Fruit fly (Drosophila melanogaster) whole organism, embryonic: ENCODE measurements around the gene CG18281.

Experiments used
- BtbVII ChIP-seq: fragments of 200-800 bp; sonication (Bioruptor generic); optimal IDR thresholded peaks from 3 replicates; lab custom pipeline; 2017; ENCODE audit warnings: missing biosample characterization, mild to moderate bottlenecking, missing genetic modification characterization
- CG10366 ChIP-seq: fragments of 200-800 bp; sonication (Bioruptor generic); IDR thresholded peaks from 2 replicates; pipeline ENCODE4 v1.3.6; 2022; ENCODE audit warnings: missing biosample characterization, missing genetic modification characterization
- CG13287 ChIP-seq: fragments of 200-800 bp; sonication (Bioruptor generic); IDR thresholded peaks from 2 replicates; pipeline ENCODE4 v1.3.6; 2022; ENCODE audit warnings: missing biosample characterization, missing genetic modification characterization; ENCODE audit not compliant: partially characterized antibody
- CG14860 ChIP-seq: fragments of 200-800 bp; sonication (Bioruptor generic); IDR thresholded peaks from 3 replicates; pipeline ENCODE4 v1.3.6; 2022; ENCODE audit warnings: missing biosample characterization, missing genetic modification characterization; ENCODE audit not compliant: partially characterized antibody
- CG15696 ChIP-seq: fragments of 200-800 bp; sonication (Bioruptor generic); optimal IDR thresholded peaks from 2 replicates; lab custom pipeline; 2019; ENCODE audit warnings: missing biosample characterization, mild to moderate bottlenecking, missing genetic modification characterization, moderate library complexity
- CG1602 ChIP-seq: fragments of 200-800 bp; sonication (Bioruptor generic); optimal IDR thresholded peaks from 3 replicates; lab custom pipeline; 2016; ENCODE audit warnings: missing biosample characterization, missing genetic modification characterization
- CG2202 ChIP-seq: fragments of 200-800 bp; sonication (Bioruptor generic); optimal IDR thresholded peaks from 2 replicates; lab custom pipeline; 2018; ENCODE audit warnings: missing biosample characterization, mild to moderate bottlenecking, missing genetic modification characterization
- CG3407 ChIP-seq: fragments of 200-800 bp; sonication (Bioruptor generic); optimal IDR thresholded peaks from 2 replicates; lab custom pipeline; 2018; ENCODE audit warnings: missing biosample characterization, mild to moderate bottlenecking, missing genetic modification characterization
- CG4730 ChIP-seq: fragments of 200-800 bp; sonication (Bioruptor generic); IDR thresholded peaks from 2 replicates; pipeline ENCODE4 v1.3.6; 2022; ENCODE audit warnings: missing biosample characterization, missing genetic modification characterization
- CG6689 ChIP-seq: fragments of 200-800 bp; sonication (Bioruptor generic); IDR thresholded peaks from 2 replicates; pipeline ENCODE4 v1.3.6; 2022; ENCODE audit warnings: missing biosample characterization, missing genetic modification characterization
- CG7928 ChIP-seq: fragments of 200-800 bp; sonication (Bioruptor generic); optimal IDR thresholded peaks from 2 replicates; lab custom pipeline; 2017; ENCODE audit warnings: missing biosample characterization, mild to moderate bottlenecking, missing genetic modification characterization
- CG8290 ChIP-seq, 3 experiments: fragments of 200-800 bp; sonication (Bioruptor generic); optimal IDR thresholded peaks; 2 replicates each; lab custom pipeline; 2016 to 2019; ENCODE audit warnings: missing biosample characterization in 3 of 3, missing genetic modification characterization in 3 of 3, mild to moderate bottlenecking in 2 of 3, moderate library complexity in 1 of 3
- CG9727 ChIP-seq: fragments of 200-800 bp; sonication (Bioruptor generic); optimal IDR thresholded peaks from 3 replicates; lab custom pipeline; 2017; ENCODE audit warnings: missing biosample characterization, mild to moderate bottlenecking, missing genetic modification characterization
- CG9797 ChIP-seq: fragments of 200-800 bp; sonication (Bioruptor generic); optimal IDR thresholded peaks from 3 replicates; lab custom pipeline; 2018; ENCODE audit warnings: missing biosample characterization, mild to moderate bottlenecking, missing genetic modification characterization
- CG9876 ChIP-seq: fragments of 200-800 bp; sonication (Bioruptor generic); optimal IDR thresholded peaks from 2 replicates; lab custom pipeline; 2016; ENCODE audit warnings: missing biosample characterization, missing genetic modification characterization
- Chrac-16 ChIP-seq: fragments of 200-800 bp; sonication (Bioruptor generic); optimal IDR thresholded peaks from 3 replicates; lab custom pipeline; 2016; ENCODE audit warnings: missing biosample characterization, missing genetic modification characterization
- Dbx ChIP-seq: fragments of 200-800 bp; sonication (Bioruptor generic); IDR thresholded peaks from 3 replicates; pipeline ENCODE4 v1.3.6; 2022; ENCODE audit warnings: missing biosample characterization, missing genetic modification characterization
- Deaf1 ChIP-seq: fragments of 200-800 bp; optimal IDR thresholded peaks from 3 replicates; lab custom pipeline; 2019; ENCODE audit warnings: missing biosample characterization, mild to moderate bottlenecking, missing genetic modification characterization, moderate library complexity
- Hmr ChIP-seq: fragments of 200-800 bp; sonication (Bioruptor generic); optimal IDR thresholded peaks from 3 replicates; lab custom pipeline; 2017; ENCODE audit warnings: mild to moderate bottlenecking, missing biosample characterization, missing genetic modification reagents, missing genetic modification characterization
- Hmx ChIP-seq: fragments of 200-800 bp; sonication (Bioruptor generic); optimal IDR thresholded peaks from 2 replicates; lab custom pipeline; 2016; ENCODE audit warnings: missing biosample characterization, missing genetic modification characterization
- Hr3 ChIP-seq: fragments of 200-800 bp; sonication (Bioruptor generic); optimal IDR thresholded peaks from 3 replicates; lab custom pipeline; 2016; ENCODE audit warnings: missing biosample characterization, missing genetic modification characterization
- Hr39 ChIP-seq: fragments of >200 bp; optimal IDR thresholded peaks from 2 replicates; lab custom pipeline; 2017
- Mrtf ChIP-seq: fragments of 200-800 bp; sonication (Bioruptor generic); IDR thresholded peaks from 3 replicates; pipeline ENCODE4 v1.3.6; 2022; ENCODE audit warnings: missing biosample characterization, missing genetic modification characterization
- Scr ChIP-seq: fragments of 200-800 bp; sonication (Bioruptor generic); IDR thresholded peaks from 2 replicates; pipeline ENCODE4 v1.3.6; 2022; ENCODE audit warnings: missing biosample characterization, missing genetic modification characterization; ENCODE audit not compliant: partially characterized antibody
- Sry-δ ChIP-seq: fragments of 200-800 bp; sonication (Bioruptor generic); optimal IDR thresholded peaks from 2 replicates; lab custom pipeline; 2016; ENCODE audit warnings: missing biosample characterization, missing genetic modification characterization
- az2 ChIP-seq: fragments of 200-800 bp; sonication (Bioruptor generic); optimal IDR thresholded peaks from 3 replicates; lab custom pipeline; 2016; ENCODE audit warnings: missing biosample characterization, missing genetic modification characterization
- bowl ChIP-seq: fragments of 200-800 bp; sonication (Bioruptor generic); IDR thresholded peaks from 2 replicates; pipeline ENCODE4 v1.3.6; 2022; ENCODE audit warnings: missing biosample characterization, missing genetic modification characterization
- br ChIP-seq: fragments of >200 bp; optimal IDR thresholded peaks from 2 replicates; lab custom pipeline; 2017
- cas ChIP-seq: fragments of 200-800 bp; sonication (Bioruptor generic); IDR thresholded peaks from 2 replicates; pipeline ENCODE4 v1.3.6; 2022; ENCODE audit warnings: missing biosample characterization, missing genetic modification characterization
- dati ChIP-seq: fragments of 200-800 bp; sonication (Bioruptor generic); IDR thresholded peaks from 2 replicates; pipeline ENCODE4 v1.3.6; 2022; ENCODE audit warnings: missing biosample characterization, missing genetic modification characterization
- dimm ChIP-seq: fragments of 200-800 bp; sonication (Bioruptor generic); IDR thresholded peaks from 2 replicates; pipeline ENCODE4 v1.3.6; 2022; ENCODE audit warnings: missing biosample characterization, missing genetic modification characterization
- fd3F ChIP-seq: fragments of 200-800 bp; sonication (Bioruptor generic); optimal IDR thresholded peaks from 2 replicates; lab custom pipeline; 2018; ENCODE audit warnings: missing biosample characterization, mild to moderate bottlenecking, missing genetic modification characterization, moderate library complexity
- fd96Cb ChIP-seq: fragments of 200-800 bp; sonication (Bioruptor generic); optimal IDR thresholded peaks from 2 replicates; lab custom pipeline; 2018; ENCODE audit warnings: missing biosample characterization, mild to moderate bottlenecking, missing genetic modification characterization, moderate library complexity
- hth ChIP-seq: fragments of >200 bp; optimal IDR thresholded peaks from 2 replicates; lab custom pipeline; 2017; ENCODE audit warnings: inconsistent platforms
- inv ChIP-seq: fragments of 200-800 bp; sonication (Bioruptor generic); IDR thresholded peaks from 2 replicates; pipeline ENCODE4 v1.3.6; 2022; ENCODE audit warnings: missing biosample characterization, missing genetic modification characterization; ENCODE audit not compliant: partially characterized antibody
- lab ChIP-seq: fragments of 200-800 bp; sonication (Bioruptor generic); optimal IDR thresholded peaks from 3 replicates; lab custom pipeline; 2017; ENCODE audit warnings: missing biosample characterization, missing genetic modification characterization, mild to moderate bottlenecking, moderate library complexity, missing genetic modification reagents
- nau ChIP-seq: fragments of 200-800 bp; sonication (Bioruptor generic); optimal IDR thresholded peaks from 3 replicates; lab custom pipeline; 2017; ENCODE audit warnings: missing biosample characterization, mild to moderate bottlenecking, missing genetic modification characterization, missing genetic modification reagents
- nerfin-1 ChIP-seq: fragments of 200-800 bp; sonication (Bioruptor generic); optimal IDR thresholded peaks from 3 replicates; lab custom pipeline; 2019; ENCODE audit warnings: missing biosample characterization, mild to moderate bottlenecking, missing genetic modification characterization, moderate library complexity
- nom ChIP-seq: fragments of 200-800 bp; sonication (Bioruptor generic); optimal IDR thresholded peaks from 2 replicates; lab custom pipeline; 2017; ENCODE audit warnings: missing biosample characterization, missing genetic modification characterization, mild to moderate bottlenecking, moderate library complexity, missing genetic modification reagents
- otp ChIP-seq: fragments of 200-800 bp; sonication (Bioruptor generic); IDR thresholded peaks from 3 replicates; pipeline ENCODE4, ENCODE4 v1.3.6; 2022; ENCODE audit warnings: missing biosample characterization, missing genetic modification characterization
- phol ChIP-seq: fragments of 200-800 bp; sonication (Bioruptor generic); optimal IDR thresholded peaks from 3 replicates; lab custom pipeline; 2018; ENCODE audit warnings: missing biosample characterization, mild to moderate bottlenecking, missing genetic modification characterization, moderate library complexity
- sc ChIP-seq, 3 experiments: fragments of >200 bp in 2 of 3; fragments of 200-800 bp in 1 of 3; sonication (Bioruptor generic) in 1 of 3; optimal IDR thresholded peaks; 2 replicates in 2 of 3; 3 replicates in 1 of 3; lab custom pipeline; 2017; ENCODE audit warnings: mild to moderate bottlenecking in 1 of 3, missing biosample characterization in 1 of 3, missing genetic modification characterization in 1 of 3, missing genetic modification reagents in 1 of 3
- slp2 ChIP-seq: fragments of 200-800 bp; sonication (Bioruptor generic); optimal IDR thresholded peaks from 2 replicates; lab custom pipeline; 2016; ENCODE audit warnings: missing biosample characterization, missing genetic modification characterization
- stc ChIP-seq: fragments of 200-800 bp; sonication (Bioruptor generic); IDR thresholded peaks from 2 replicates; pipeline ENCODE4 v1.3.6; 2022; ENCODE audit warnings: missing biosample characterization, missing genetic modification characterization
- tll ChIP-seq, 2 experiments: fragments of 200-800 bp in 1 of 2; fragments of >200 bp in 1 of 2; sonication (Bioruptor generic) in 1 of 2; optimal IDR thresholded peaks; 2 replicates each; lab custom pipeline; 2017 to 2019; ENCODE audit warnings: missing biosample characterization in 2 of 2, missing genetic modification characterization in 2 of 2, mild to moderate bottlenecking in 1 of 2, moderate library complexity in 1 of 2
- usp ChIP-seq: fragments of >200 bp; optimal IDR thresholded peaks from 2 replicates; lab custom pipeline; 2017; ENCODE audit warnings: missing biosample characterization, missing genetic modification characterization
- wek ChIP-seq: fragments of 200-800 bp; sonication (Bioruptor generic); optimal IDR thresholded peaks from 3 replicates; lab custom pipeline; 2018; ENCODE audit warnings: missing biosample characterization, mild to moderate bottlenecking, missing genetic modification characterization, moderate library complexity
- z ChIP-seq: fragments of 200-800 bp; sonication (Bioruptor generic); IDR thresholded peaks from 3 replicates; pipeline ENCODE4 v1.3.6; 2022; ENCODE audit warnings: missing biosample characterization, missing genetic modification characterization
- zfh2 ChIP-seq: fragments of 200-800 bp; sonication (Bioruptor generic); optimal IDR thresholded peaks from 2 replicates; lab custom pipeline; 2016; ENCODE audit warnings: missing biosample characterization, missing genetic modification characterization

CG18281 gene

DNA sequence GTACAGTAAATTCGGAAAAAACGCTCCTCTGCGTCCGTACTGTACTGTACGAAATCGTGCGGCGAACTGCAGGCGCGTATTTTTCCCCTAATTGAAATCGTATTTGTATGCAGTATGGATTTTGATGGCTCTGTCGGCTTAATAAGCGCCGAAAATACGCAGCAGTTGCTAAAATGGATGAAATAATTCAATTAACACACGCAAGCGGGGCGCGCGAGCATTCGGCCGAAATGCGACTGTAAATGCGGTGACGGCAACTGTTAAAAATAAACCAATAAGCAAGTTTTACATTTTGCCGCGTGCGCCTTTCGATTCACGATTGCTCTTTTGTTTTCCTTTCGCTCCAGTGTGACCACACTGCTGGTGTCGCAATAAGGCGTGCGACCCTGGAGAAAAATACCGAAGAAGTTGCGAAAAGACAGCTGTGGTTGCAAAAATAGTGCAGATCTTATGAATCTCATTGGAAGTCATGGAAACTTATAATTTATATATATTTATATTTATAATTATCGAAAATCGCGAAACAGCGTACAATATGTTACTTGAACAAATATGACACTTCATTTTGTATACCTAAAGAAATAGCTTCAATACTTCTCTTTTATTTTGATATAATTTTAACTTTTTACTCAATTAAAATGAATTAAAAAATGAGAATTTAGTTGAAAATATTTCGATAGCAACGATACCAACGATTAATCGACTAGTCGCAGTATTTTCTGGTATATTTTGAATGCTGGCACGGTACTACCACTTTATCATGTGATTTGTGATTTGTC is 26.4 kb upstream of the CG18281 start, which contains the start of the genes CG32428 and CG5969 (continued):
- TF ChIP-seq CG1602 (GFP tag; lab: Kevin White, UChicago) (peak; percentile 28), otp (GFP tag; lab: Robert Waterston, UW) (no peak), Chrac-16 (GFP tag; lab: Kevin White, UChicago) (peak; percentile 27), nom (GFP tag; lab: Kevin White, UChicago) (no peak), cas (GFP tag; lab: Robert Waterston, UW) (no peak), Scr (GFP tag; lab: Robert Waterston, UW) (no peak), phol (peak; percentile 69), Mrtf (GFP tag; lab: Robert Waterston, UW) (no peak; the same call in 2 of the 3 replicates), CG3407 (no peak), CG8290 (GFP tag; optimal IDR thresholded peaks at IDR 0.05; lab: Kevin White, UChicago) (no peak), CG8290 (tag; optimal IDR thresholded peaks at IDR 0.05; lab: Kevin White, UChicago) (peak in 1 of 2 experiments; percentile 58), Deaf1 (peak; percentile 55), CG2202 (tag; lab: Kevin White, UChicago) (no peak), CG9876 (GFP tag; lab: Kevin White, UChicago) (no peak), Sry-δ (GFP tag; lab: Kevin White, UChicago) (no peak), fd3F (GFP tag; lab: Kevin White, UChicago) (peak; percentile 58), Hr39 (lab: Kevin White, UChicago) (no peak), zfh2 (GFP tag; lab: Kevin White, UChicago) (peak; percentile 16), nerfin-1 (tag; lab: Kevin White, UChicago) (peak; percentile 20), CG13287 (GFP tag; lab: Robert Waterston, UW) (no peak; the same call in 1 of the 2 replicates), Hmr (GFP tag; lab: Kevin White, UChicago) (peak; percentile 83), wek (GFP tag; lab: Kevin White, UChicago) (peak; percentile 51), lab (GFP tag; lab: Kevin White, UChicago) (peak; percentile 72), usp (GFP tag; lab: Kevin White, UChicago) (no peak), BtbVII (no peak), tll (GFP tag; optimal IDR thresholded peaks at IDR 0.05; lab: Kevin White, UChicago) (no peak), Hr3 (GFP tag; lab: Kevin White, UChicago) (peak; percentile 53), Hmx (GFP tag; lab: Kevin White, UChicago) (no peak), z (no peak), bowl (GFP tag; lab: Robert Waterston, UW) (no peak), CG4730 (GFP tag; lab: Robert Waterston, UW) (no peak), az2 (GFP tag; lab: Kevin White, UChicago) (peak; percentile 53), fd96Cb (peak; percentile 51), dati (no peak), br (lab: Kevin White, UChicago) (no peak), CG14860 (no peak), slp2 (no peak), CG7928 (GFP tag; lab: Kevin White, UChicago) (peak; percentile 33), sc (optimal IDR thresholded peaks at IDR 0.05; lab: Kevin White, UChicago) (no peak), sc (GFP tag; optimal IDR thresholded peaks at IDR 0.05; lab: Kevin White, UChicago) (no peak), CG15696 (tag; lab: Kevin White, UChicago) (no peak), hth (lab: Kevin White, UChicago) (no peak), Dbx (GFP tag; lab: Robert Waterston, UW) (peak; percentile 73; the same call in 2 of the 3 replicates), nau (GFP tag; lab: Kevin White, UChicago) (no peak), inv (GFP tag; lab: Robert Waterston, UW) (no peak), CG10366 (GFP tag; lab: Robert Waterston, UW) (peak; percentile 61), CG9727 (GFP tag; lab: Kevin White, UChicago) (peak; percentile 70), stc (GFP tag; lab: Robert Waterston, UW) (no peak), dimm (GFP tag; lab: Robert Waterston, UW) (no peak), CG6689 (GFP tag; lab: Robert Waterston, UW) (no peak; the same call in 1 of the 2 replicates), CG9797 (GFP tag; lab: Kevin White, UChicago) (peak; percentile 84)
